Worm (Caenorhabditis elegans) whole organism, L1 larva: Measurements from ENCODE around the gene ZK1248.20.

ENCODE experiments used
- C16A3.4 ChIP-seq: fragments of 150-350 bp; optimal IDR thresholded peaks from 2 replicates; lab custom pipeline; 2014; ENCODE audit warnings: missing biosample characterization, missing genetic modification characterization
- F16B12.6 ChIP-seq: fragments of 150-350 bp; optimal IDR thresholded peaks from 2 replicates; lab custom pipeline; 2014; ENCODE audit warnings: missing biosample characterization, missing genetic modification characterization
- Y116A8C.19 ChIP-seq: sonication (generic microtip); optimal IDR thresholded peaks from 2 replicates; lab custom pipeline; 2016; ENCODE audit warnings: missing compliant biosample characterization, missing genetic modification characterization, borderline replicate concordance
- aha-1 ChIP-seq: fragments of 150-350 bp; optimal IDR thresholded peaks from 2 replicates; lab custom pipeline; 2014; ENCODE audit warnings: missing biosample characterization, missing genetic modification characterization
- aly-2 ChIP-seq: fragments of 150-350 bp; optimal IDR thresholded peaks from 2 replicates; lab custom pipeline; 2014; ENCODE audit warnings: missing biosample characterization, missing genetic modification characterization
- ama-1 ChIP-seq: fragments of 150-350 bp; optimal IDR thresholded peaks from 2 replicates; lab custom pipeline; 2014
- ceh-63 ChIP-seq: fragments of 200-800 bp; sonication (Bioruptor generic); optimal IDR thresholded peaks from 2 replicates; lab custom pipeline; 2018; ENCODE audit warnings: mild to moderate bottlenecking, missing genetic modification characterization, missing compliant biosample characterization
- ceh-82 ChIP-seq, 3 experiments: fragments of 150-350 bp in 1 of 3; sonication (generic microtip) in 2 of 3; optimal IDR thresholded peaks; 2 replicates each; lab custom pipeline; 2014 to 2017; ENCODE audit warnings: missing biosample characterization in 3 of 3, missing genetic modification characterization in 3 of 3
- ceh-88 ChIP-seq: fragments of 200-800 bp; sonication (Bioruptor generic); IDR thresholded peaks from 2 replicates; pipeline ENCODE4 v1.3.6; 2022; ENCODE audit warnings: missing genetic modification characterization, missing compliant biosample characterization
- ces-1 ChIP-seq: fragments of 150-350 bp; optimal IDR thresholded peaks from 2 replicates; lab custom pipeline; 2014; ENCODE audit warnings: missing biosample characterization, missing genetic modification reagents, missing genetic modification characterization
- efl-3 ChIP-seq: fragments of 200-800 bp; sonication (Bioruptor generic); optimal IDR thresholded peaks from 2 replicates; lab custom pipeline; 2018; ENCODE audit warnings: mild to moderate bottlenecking, missing genetic modification characterization, missing compliant biosample characterization
- egl-13 ChIP-seq: sonication (generic microtip); optimal IDR thresholded peaks from 2 replicates; lab custom pipeline; 2016; ENCODE audit warnings: missing genotype, missing genetic modification reagents, missing genetic modification characterization, missing compliant biosample characterization
- egl-27 ChIP-seq, 2 experiments: fragments of 150-350 bp in 1 of 2; sonication (generic microtip); optimal IDR thresholded peaks; 3 replicates each; lab custom pipeline; 2017 to 2018; ENCODE audit warnings: missing biosample characterization in 2 of 2, missing genetic modification characterization in 2 of 2, missing genetic modification reagents in 2 of 2
- ets-5 ChIP-seq: fragments of 200-800 bp; sonication (Bioruptor generic); IDR thresholded peaks from 2 replicates; pipeline ENCODE4 v1.3.6; 2022; ENCODE audit warnings: missing genetic modification characterization, missing compliant biosample characterization
- fkh-8 ChIP-seq: sonication (generic microtip); optimal IDR thresholded peaks from 2 replicates; lab custom pipeline; 2016; ENCODE audit warnings: mild to moderate bottlenecking, missing genetic modification characterization, missing compliant biosample characterization
- fos-1 ChIP-seq: fragments of 150-350 bp; optimal IDR thresholded peaks from 2 replicates; lab custom pipeline; 2014; ENCODE audit warnings: missing biosample characterization, missing genetic modification characterization
- hlh-17 ChIP-seq: fragments of 200-800 bp; sonication (Bioruptor generic); optimal IDR thresholded peaks from 2 replicates; lab custom pipeline; 2018; ENCODE audit warnings: missing genetic modification characterization, mild to moderate bottlenecking, missing compliant biosample characterization, moderate library complexity, borderline replicate concordance
- hlh-4 ChIP-seq: sonication (generic microtip); optimal IDR thresholded peaks from 2 replicates; lab custom pipeline; 2016; ENCODE audit warnings: mild to moderate bottlenecking, missing genetic modification characterization, missing compliant biosample characterization
- isw-1 ChIP-seq: fragments of 200-800 bp; sonication (Bioruptor generic); IDR thresholded peaks from 2 replicates; pipeline ENCODE4 v1.3.6; 2022; ENCODE audit warnings: missing genetic modification characterization, missing compliant biosample characterization
- jun-1 ChIP-seq: fragments of 150-350 bp; optimal IDR thresholded peaks from 2 replicates; lab custom pipeline; 2014; ENCODE audit warnings: missing biosample characterization, missing genetic modification reagents, missing genetic modification characterization
- lin-15B ChIP-seq: fragments of 150-350 bp; sonication (generic microtip); optimal IDR thresholded peaks from 3 replicates; lab custom pipeline; 2014; ENCODE audit warnings: missing biosample characterization, missing genetic modification characterization
- lin-35 ChIP-seq, 2 experiments: fragments of 150-350 bp; optimal IDR thresholded peaks; 2 replicates each; lab custom pipeline; 2014; ENCODE audit warnings: missing biosample characterization in 2 of 2, missing genetic modification characterization in 2 of 2, missing genetic modification reagents in 2 of 2
- lir-3 ChIP-seq: sonication (generic microtip); optimal IDR thresholded peaks from 2 replicates; lab custom pipeline; 2016; ENCODE audit warnings: mild to moderate bottlenecking, missing genetic modification characterization, moderate library complexity, missing compliant biosample characterization; ENCODE audit not compliant: poor library complexity
- mab-9 ChIP-seq: fragments of 200-800 bp; sonication (Bioruptor generic); IDR thresholded peaks from 2 replicates; pipeline ENCODE4 v1.3.6; 2022; ENCODE audit warnings: missing genetic modification reagents, missing genetic modification characterization, missing compliant biosample characterization
- mef-2 ChIP-seq: fragments of 150-350 bp; optimal IDR thresholded peaks from 2 replicates; lab custom pipeline; 2014; ENCODE audit warnings: missing biosample characterization, missing genetic modification characterization
- mep-1 ChIP-seq: fragments of 150-350 bp; optimal IDR thresholded peaks from 2 replicates; lab custom pipeline; 2014; ENCODE audit warnings: missing biosample characterization, missing genetic modification characterization
- nhr-12 ChIP-seq: sonication (generic microtip); optimal IDR thresholded peaks from 2 replicates; lab custom pipeline; 2017; ENCODE audit warnings: missing biosample characterization, missing genetic modification characterization
- nhr-237 ChIP-seq: fragments of 150-350 bp; optimal IDR thresholded peaks from 2 replicates; lab custom pipeline; 2014; ENCODE audit warnings: missing biosample characterization, missing genetic modification characterization
- nhr-47 ChIP-seq: sonication (generic microtip); optimal IDR thresholded peaks from 2 replicates; lab custom pipeline; 2016; ENCODE audit warnings: mild to moderate bottlenecking, missing genetic modification characterization, moderate library complexity, missing compliant biosample characterization
- nhr-76 ChIP-seq: sonication (generic microtip); optimal IDR thresholded peaks from 2 replicates; lab custom pipeline; 2017; ENCODE audit warnings: missing biosample characterization, missing genetic modification characterization
- nhr-77 ChIP-seq: fragments of 150-350 bp; optimal IDR thresholded peaks from 2 replicates; lab custom pipeline; 2014; ENCODE audit warnings: missing biosample characterization, missing genetic modification characterization
- nhr-84 ChIP-seq: sonication (generic microtip); optimal IDR thresholded peaks from 2 replicates; lab custom pipeline; 2017; ENCODE audit warnings: missing biosample characterization, missing genetic modification characterization
- nhr-85 ChIP-seq: sonication (generic microtip); peaks from one replicate; lab custom pipeline; 2016; ENCODE audit warnings: missing genetic modification characterization, inconsistent platforms, missing compliant biosample characterization
- pag-3 ChIP-seq: sonication (generic microtip); optimal IDR thresholded peaks from 2 replicates; lab custom pipeline; 2017; ENCODE audit warnings: missing genetic modification characterization, mild to moderate bottlenecking, missing compliant biosample characterization, antibody characterized with exemption, borderline replicate concordance; ENCODE audit not compliant: insufficient read depth
- pax-3 ChIP-seq: fragments of 200-800 bp; sonication (Bioruptor generic); optimal IDR thresholded peaks from 2 replicates; lab custom pipeline; 2018; ENCODE audit warnings: mild to moderate bottlenecking, missing genetic modification characterization, moderate library complexity, missing compliant biosample characterization
- pqm-1 ChIP-seq: sonication (generic microtip); optimal IDR thresholded peaks from 3 replicates; lab custom pipeline; 2017; ENCODE audit warnings: missing biosample characterization, missing genetic modification characterization
- skn-1 ChIP-seq: fragments of 150-350 bp; optimal IDR thresholded peaks from 2 replicates; lab custom pipeline; 2014; ENCODE audit warnings: missing biosample characterization, missing genetic modification characterization
- snpc-4 ChIP-seq: fragments of 150-350 bp; optimal IDR thresholded peaks from 2 replicates; lab custom pipeline; 2014; ENCODE audit warnings: missing biosample characterization, missing genetic modification characterization
- sox-4 ChIP-seq: sonication (generic microtip); optimal IDR thresholded peaks from 2 replicates; lab custom pipeline; 2016; ENCODE audit warnings: missing genetic modification characterization, missing compliant biosample characterization
- sptf-1 ChIP-seq: fragments of 150-350 bp; optimal IDR thresholded peaks from 2 replicates; lab custom pipeline; 2014; ENCODE audit warnings: missing biosample characterization, missing genetic modification characterization
- sup-37 ChIP-seq: fragments of 200-800 bp; sonication (Bioruptor generic); optimal IDR thresholded peaks from 2 replicates; lab custom pipeline; 2018; ENCODE audit warnings: mild to moderate bottlenecking, missing genetic modification characterization, missing compliant biosample characterization
- swsn-7 ChIP-seq: sonication (generic microtip); optimal IDR thresholded peaks from 2 replicates; lab custom pipeline; 2016; ENCODE audit warnings: missing genetic modification characterization, missing compliant biosample characterization
- tlp-1 ChIP-seq: fragments of 150-350 bp; optimal IDR thresholded peaks from 2 replicates; lab custom pipeline; 2014; ENCODE audit warnings: missing biosample characterization, missing genetic modification characterization
- unc-130 ChIP-seq: fragments of 150-350 bp; optimal IDR thresholded peaks from 2 replicates; lab custom pipeline; 2017; ENCODE audit warnings: missing biosample characterization, missing genetic modification characterization, inconsistent platforms
- unc-98 ChIP-seq: fragments of 200-800 bp; sonication (Bioruptor generic); IDR thresholded peaks from 2 replicates; pipeline ENCODE4 v1.3.6; 2022; ENCODE audit warnings: missing genetic modification characterization, missing compliant biosample characterization
- vab-15 ChIP-seq: sonication (generic microtip); optimal IDR thresholded peaks from 2 replicates; lab custom pipeline; 2017; ENCODE audit warnings: missing genotype, mild to moderate bottlenecking, missing genetic modification characterization, missing compliant biosample characterization
- xbp-1 ChIP-seq: sonication (generic microtip); optimal IDR thresholded peaks from 2 replicates; lab custom pipeline; 2016; ENCODE audit warnings: missing genetic modification characterization, missing compliant biosample characterization

Gene ZK1248.20

DNA sequence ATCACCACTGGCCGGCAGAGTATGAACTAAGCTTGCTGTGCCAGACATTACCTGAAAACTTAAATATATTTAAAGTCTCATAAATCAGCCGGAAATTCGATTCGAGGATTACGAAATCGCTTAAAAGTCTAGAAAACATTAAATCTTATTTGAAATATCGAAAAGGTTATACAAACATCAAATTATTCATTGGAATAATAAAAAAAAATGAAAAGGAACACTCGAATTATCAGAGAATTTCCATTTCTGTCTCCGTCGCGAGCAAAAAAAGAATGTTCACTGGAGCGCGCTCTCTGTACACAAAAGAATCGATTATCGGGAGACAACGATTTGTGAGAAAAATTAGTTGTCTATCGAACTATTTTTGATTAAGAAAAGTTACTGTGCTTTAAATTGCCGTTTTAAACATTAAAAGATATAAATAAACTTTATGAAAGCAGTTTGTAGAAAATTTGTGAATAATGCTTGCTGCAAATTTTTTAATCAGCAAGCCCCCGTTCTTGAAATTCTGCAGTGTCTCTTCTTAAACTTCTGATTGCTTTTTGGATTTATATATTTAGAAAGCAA lies 19.8 kb downstream of the ZK1248.20 start, which contains the start of gene fzo-1 (continued):
- TF ChIP-seq isw-1 (peak; percentile 52), ceh-63 (GFP tag; lab: Kevin White, UChicago) (peak; percentile 72), ceh-88 (GFP tag; lab: Robert Waterston, UW) (peak; percentile 24; the same call in 1 of the 2 replicates), hlh-17 (GFP tag; lab: Kevin White, UChicago) (no peak), ceh-82 (tag; optimal IDR thresholded peaks at IDR 0.05; lab: Kevin White, UChicago) (no peak), efl-3 (GFP tag; lab: Kevin White, UChicago) (no peak), mef-2 (no peak)

DNA sequence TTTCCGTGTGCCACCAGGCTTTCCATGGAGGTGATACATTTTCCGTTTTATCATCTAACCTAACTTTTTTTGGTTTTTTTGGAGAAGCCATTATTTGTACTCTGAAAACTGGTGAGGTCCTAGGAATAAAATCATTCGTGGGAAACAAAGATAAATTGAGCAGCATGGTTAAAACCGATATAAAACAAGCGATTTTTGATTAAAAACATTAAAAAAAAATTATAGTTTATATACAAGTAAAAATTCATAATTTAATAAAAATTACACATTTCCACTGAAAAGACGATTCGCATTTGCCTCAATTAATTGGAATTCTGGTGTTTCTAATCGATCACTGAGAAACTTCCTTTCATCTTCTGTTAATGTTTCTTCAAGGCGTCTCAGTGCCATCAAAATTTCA lies 22.0 kb downstream of the ZK1248.20 start, which contains the start of gene ZK1248.15:
Gene ZK1248.15, minus strand, starts transcription at position 101 of the 400 bp plus-strand sequence.
- no peak for TF ChIP-seq lir-3 (tag; lab: Kevin White, UChicago)
- no peak for TF ChIP-seq ama-1
- TF ChIP-seq xbp-1 (tag; lab: Kevin White, UChicago), result no peak
- no peak for TF ChIP-seq egl-13 (tag; lab: Kevin White, UChicago)
- no peak for TF ChIP-seq isw-1
- no peak for TF ChIP-seq hlh-4 (tag; lab: Kevin White, UChicago)
- TF ChIP-seq F16B12.6 (tag; lab: Kevin White, UChicago), result no peak
- TF ChIP-seq unc-98 (GFP tag; lab: Robert Waterston, UW), result no peak
- no peak for TF ChIP-seq skn-1 (tag; lab: Kevin White, UChicago)
- TF ChIP-seq snpc-4 (tag; lab: Kevin White, UChicago), result no peak
- TF ChIP-seq sox-4 (tag; lab: Kevin White, UChicago), result no peak
- TF ChIP-seq Y116A8C.19 (tag; lab: Kevin White, UChicago), result no peak
- TF ChIP-seq pag-3 (tag; lab: Kevin White, UChicago), result no peak
- no peak for TF ChIP-seq aha-1 (tag; lab: Kevin White, UChicago)
- TF ChIP-seq sptf-1 (tag; lab: Kevin White, UChicago), result no peak
- TF ChIP-seq, all 84 proteins: peak for 0

DNA sequence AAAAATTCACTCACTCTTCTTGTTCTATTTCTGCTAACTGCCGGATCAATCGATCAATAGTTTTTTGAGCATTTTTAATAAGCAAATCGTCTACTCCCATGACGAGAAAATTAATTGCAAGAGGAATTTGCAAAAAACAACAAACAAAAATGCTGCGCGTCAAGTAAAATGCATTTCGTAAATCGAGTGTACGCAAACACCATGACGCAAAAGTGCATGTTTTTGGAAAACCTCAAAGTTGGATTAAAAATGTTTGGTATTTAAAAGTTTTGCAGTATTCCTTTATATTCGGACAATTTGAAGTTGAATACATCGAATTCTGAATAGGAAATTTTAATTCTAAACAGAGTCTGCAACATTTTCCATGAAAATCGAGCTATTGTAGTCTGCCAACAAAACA lies 22.8 kb downstream of the ZK1248.20 start, which contains the start of gene ZK1248.19:
Gene ZK1248.19, minus strand, starts transcription at position 188 of the 400 bp plus-strand sequence.
- TF ChIP-seq pqm-1 (tag; lab: Kevin White, UChicago) (no peak), sptf-1 (tag; lab: Kevin White, UChicago) (no peak), nhr-77 (no peak), vab-15 (tag; lab: Kevin White, UChicago) (no peak), xbp-1 (tag; lab: Kevin White, UChicago) (peak; percentile 15), ces-1 (GFP tag; lab: Kevin White, UChicago) (no peak), lin-35 (GFP tag; optimal IDR thresholded peaks at IDR 0.05; lab: Kevin White, UChicago) (peak in 1 of 2 experiments; percentile 39), sup-37 (no peak), pax-3 (no peak), nhr-76 (tag; lab: Kevin White, UChicago) (no peak), hlh-17 (GFP tag; lab: Kevin White, UChicago) (no peak), ama-1 (no peak), sox-4 (tag; lab: Kevin White, UChicago) (no peak), ceh-88 (GFP tag; lab: Robert Waterston, UW) (no peak), unc-98 (GFP tag; lab: Robert Waterston, UW) (no peak), mab-9 (GFP tag; lab: Robert Waterston, UW) (no peak), snpc-4 (tag; lab: Kevin White, UChicago) (peak; percentile 0), lin-15B (tag; lab: Kevin White, UChicago) (no peak), nhr-12 (tag; lab: Kevin White, UChicago) (no peak), tlp-1 (no peak), jun-1 (tag; lab: Kevin White, UChicago) (no peak), efl-3 (GFP tag; lab: Kevin White, UChicago) (no peak), aly-2 (tag; lab: Kevin White, UChicago) (no peak), unc-130 (peak; percentile 32), isw-1 (no peak), swsn-7 (tag; lab: Kevin White, UChicago) (peak; percentile 17), fkh-8 (tag; lab: Kevin White, UChicago) (no peak), ets-5 (GFP tag; lab: Robert Waterston, UW) (no peak), egl-27 (tag; optimal IDR thresholded peaks at IDR 0.05; lab: Kevin White, UChicago) (no peak), C16A3.4 (peak; percentile 54), fos-1 (tag; lab: Kevin White, UChicago) (no peak), nhr-47 (tag; lab: Kevin White, UChicago) (peak; percentile 35), nhr-85 (tag; lab: Kevin White, UChicago) (peak; percentile 9), mep-1 (tag; lab: Kevin White, UChicago) (peak; percentile 16), nhr-84 (tag; lab: Kevin White, UChicago) (no peak), aha-1 (tag; lab: Kevin White, UChicago) (no peak), nhr-237 (no peak)
